Worm (Caenorhabditis elegans): Measurements from ENCODE around the gene C07B5.2.

Gene C07B5.2

ce11 chrX:9551112-9551511 is 34.1 kb upstream of the C07B5.2 start (continued):
- TF ChIP-seq D1046.2 (GFP tag; IDR thresholded peaks at IDR 0.05), result no peak
- no peak for TF ChIP-seq lim-7 (GFP tag; IDR thresholded peaks at IDR 0.05)
- peak; percentile 89 for TF ChIP-seq hlh-30 (tag; optimal IDR thresholded peaks at IDR 0.05; ENCODE audit: insufficient read depth)
- no peak for TF ChIP-seq F10B5.3 (tag; optimal IDR thresholded peaks at IDR 0.05)
- peak; percentile 88 for TF ChIP-seq mxl-3 (GFP tag; optimal IDR thresholded peaks at IDR 0.05)
- peak; percentile 92 for TF ChIP-seq aha-1 (tag)
- TF ChIP-seq nhr-77 (tag; optimal IDR thresholded peaks at IDR 0.05), result no peak
- no peak for TF ChIP-seq mdt-29 (GFP tag; IDR thresholded peaks at IDR 0.05)
- TF ChIP-seq dve-1 (tag; optimal IDR thresholded peaks at IDR 0.05; ENCODE audit: insufficient read depth), result peak; percentile 77
- TF ChIP-seq aly-2 (tag; optimal IDR thresholded peaks at IDR 0.05), result no peak
- no peak for TF ChIP-seq F26F4.8 (GFP tag; conservative IDR thresholded peaks at IDR 0.05)
- TF ChIP-seq attf-4 (tag; optimal IDR thresholded peaks at IDR 0.05), result no peak
- peak; percentile 26 for TF ChIP-seq fkh-10 (GFP tag; optimal IDR thresholded peaks at IDR 0.05)
- TF ChIP-seq unc-39 (tag; optimal IDR thresholded peaks at IDR 0.05), result no peak
- no peak for TF ChIP-seq lin-29 (GFP tag; IDR thresholded peaks at IDR 0.05)
- TF ChIP-seq pha-4 (GFP tag; IDR thresholded peaks at IDR 0.05), result peak; percentile 36; the same call in 1 of the 2 replicates
- no peak for TF ChIP-seq pha-4 (tag; optimal IDR thresholded peaks at IDR 0.05)
- TF ChIP-seq nhr-102 (tag; optimal IDR thresholded peaks at IDR 0.05), result no peak
- 0 out of 2 replicates have a peak, but pooled peaks have one; percentile 17 for TF ChIP-seq vab-7 (GFP tag; IDR thresholded peaks at IDR 0.05)
- TF ChIP-seq sdz-12 (GFP tag; optimal IDR thresholded peaks at IDR 0.05), result no peak
- no peak for TF ChIP-seq ceh-62 (tag; optimal IDR thresholded peaks at IDR 0.05)
- no peak for TF ChIP-seq ceh-20 (GFP tag; IDR thresholded peaks at IDR 0.05)
- no peak for TF ChIP-seq spr-1 (tag; optimal IDR thresholded peaks at IDR 0.05)
- peak; percentile 83 for TF ChIP-seq rbr-2 (tag; optimal IDR thresholded peaks at IDR 0.05)
- TF ChIP-seq daf-12 (tag; optimal IDR thresholded peaks at IDR 0.05), result no peak
- no peak for TF ChIP-seq dpl-1 (GFP tag; optimal IDR thresholded peaks at IDR 0.05)
- no peak for TF ChIP-seq madf-5 (GFP tag; IDR thresholded peaks at IDR 0.05)
- peak; percentile 82 for TF ChIP-seq hlh-11 (tag; optimal IDR thresholded peaks at IDR 0.05)
- TF ChIP-seq egl-27 (tag; optimal IDR thresholded peaks at IDR 0.05), result no peak
- no peak for TF ChIP-seq tag-97 (GFP tag; IDR thresholded peaks at IDR 0.05)
- peak; percentile 38; the same call in 1 of the 2 replicates for TF ChIP-seq set-16 (GFP tag; IDR thresholded peaks at IDR 0.05)
- peak; percentile 6 for TF ChIP-seq lin-13 (GFP tag; optimal IDR thresholded peaks at IDR 0.05)
- peak in 1 of 2 experiments; percentile 60 for TF ChIP-seq hif-1 (tag; optimal IDR thresholded peaks at IDR 0.05)
- no peak for TF ChIP-seq nhr-111 (GFP tag; optimal IDR thresholded peaks at IDR 0.05)
- TF ChIP-seq lin-15B (tag; optimal IDR thresholded peaks at IDR 0.05), result no peak
- no peak; the same call in 1 of the 2 replicates for TF ChIP-seq lin-38 (GFP tag; IDR thresholded peaks at IDR 0.05)
- TF ChIP-seq tra-1 (GFP tag; IDR thresholded peaks at IDR 0.05), result no peak
- no peak for TF ChIP-seq duxl-1 (tag; optimal IDR thresholded peaks at IDR 0.05; ENCODE audit: poor library complexity)
- no peak for TF ChIP-seq dmd-9 (GFP tag; IDR thresholded peaks at IDR 0.05)
- TF ChIP-seq ceh-82 (tag; optimal IDR thresholded peaks at IDR 0.05), result no peak
- peak; percentile 29 for TF ChIP-seq nhr-11 (tag; optimal IDR thresholded peaks at IDR 0.05)
- peak in 1 of 2 experiments; percentile 2 for TF ChIP-seq daf-16 (GFP tag; optimal IDR thresholded peaks at IDR 0.05)
- peak; percentile 92 for TF ChIP-seq daf-16 (tag; optimal IDR thresholded peaks at IDR 0.05)
- no peak for TF ChIP-seq daf-8 (GFP tag; IDR thresholded peaks at IDR 0.05)
- no peak for TF ChIP-seq madf-9 (GFP tag; conservative IDR thresholded peaks at IDR 0.05)
- TF ChIP-seq nhr-41 (GFP tag; IDR thresholded peaks at IDR 0.05), result peak; percentile 62; the same call in 1 of the 2 replicates
- TF ChIP-seq Y105C5A.15 (GFP tag; IDR thresholded peaks at IDR 0.05), result no peak
- TF ChIP-seq dmd-6 (GFP tag; IDR thresholded peaks at IDR 0.05), result peak; percentile 73
- TF ChIP-seq F37D6.2 (tag; optimal IDR thresholded peaks at IDR 0.05), result peak; percentile 3
- TF ChIP-seq arid-1 (GFP tag; conservative IDR thresholded peaks at IDR 0.05), result no peak
- no peak for TF ChIP-seq snpc-1.2 (GFP tag; IDR thresholded peaks at IDR 0.05)
- TF ChIP-seq Y48G9A.11 (GFP tag; IDR thresholded peaks at IDR 0.05), result no peak
